Worm (Caenorhabditis elegans): ENCODE data around the gene F25B5.3.

ce11 chrIII:5940525-5940974 is 8.1 kb upstream of the F25B5.3 start:
- TF ChIP-seq lin-11 (tag; optimal IDR thresholded peaks at IDR 0.05) (no peak), sdc-2 (tag; optimal IDR thresholded peaks at IDR 0.05) (no peak), ceh-9 (tag; optimal IDR thresholded peaks at IDR 0.05) (no peak), pax-1 (tag; optimal IDR thresholded peaks at IDR 0.05) (no peak), nhr-11 (tag; optimal IDR thresholded peaks at IDR 0.05) (no peak), tbx-2 (tag; optimal IDR thresholded peaks at IDR 0.05) (no peak), unc-55 (GFP tag; optimal IDR thresholded peaks at IDR 0.05) (peak; percentile 35), nfya-1 (tag; optimal IDR thresholded peaks at IDR 0.05) (peak; percentile 61)
